Fruit fly (Drosophila melanogaster) S2 (cell line): Measurements from ENCODE around the gene Tim13.

ENCODE experiments used
- CG8478 ChIP-seq: fragments of >200 bp; optimal IDR thresholded peaks from 2 replicates; lab custom pipeline; 2018
- CTCF ChIP-seq, 2 experiments: fragments of >200 bp; optimal IDR thresholded peaks; 2 replicates each; lab custom pipeline; 2018

DNA sequence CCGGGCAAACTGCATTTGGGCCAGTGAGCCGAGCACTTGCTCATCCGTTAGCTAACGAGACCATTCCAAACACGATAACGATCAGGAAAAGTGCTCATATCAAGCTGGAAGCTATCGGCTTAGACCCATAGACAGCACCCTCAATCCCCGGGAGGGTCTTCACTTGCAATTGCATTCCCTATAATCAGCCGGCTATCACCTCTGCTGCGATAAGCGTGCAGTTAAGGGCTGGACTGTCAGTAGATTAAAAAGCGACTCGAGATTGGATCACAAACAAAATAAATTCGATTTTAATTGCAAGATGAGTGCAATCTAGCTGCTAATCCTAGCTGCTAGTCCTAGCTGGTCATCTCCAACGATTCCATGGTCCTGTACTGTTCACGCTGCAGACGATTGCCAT, 505 bp downstream of the Tim13 start:
- no peak for TF ChIP-seq CG8478
- TF ChIP-seq CTCF (optimal IDR thresholded peaks at IDR 0.05; lab: Kevin White, UChicago) = no peak
